Worm (Caenorhabditis elegans) whole organism, L4/young adult: ENCODE measurements around the gene srv-24.

Experiments
- W03F9.2 ChIP-seq: fragments of 150-350 bp; optimal IDR thresholded peaks from 2 replicates; lab custom pipeline; 2014; ENCODE audit warnings: missing biosample characterization, missing genetic modification characterization
- dao-5 ChIP-seq: sonication (generic microtip); optimal IDR thresholded peaks from 2 replicates; lab custom pipeline; 2016; ENCODE audit warnings: missing genotype, missing genetic modification characterization, moderate library complexity, missing compliant biosample characterization
- him-1 ChIP-seq: sonication (generic microtip); optimal IDR thresholded peaks from 2 replicates; lab custom pipeline; 2016; ENCODE audit warnings: missing genotype, missing genetic modification reagents, missing genetic modification characterization, missing compliant biosample characterization

- TF ChIP-seq dao-5 = no peak
- no peak for TF ChIP-seq him-1 (tag; lab: Kevin White, UChicago)
- TF ChIP-seq W03F9.2 = no peak
These were observed 13.0 kb upstream of the srv-24 start, which contains the start of gene srv-25 for ce11 chrIV:6303642-6304041.
